Worm (Caenorhabditis elegans) whole organism, L4 larva: Measurements from ENCODE around the gene srh-39.

Experiments
- D1046.2 ChIP-seq: fragments of 200-800 bp; sonication (Bioruptor generic); IDR thresholded peaks from 2 replicates; pipeline ENCODE4 v1.3.6; 2022; ENCODE audit warnings: missing genetic modification characterization, missing compliant biosample characterization
- F10B5.3 ChIP-seq: sonication (generic microtip); optimal IDR thresholded peaks from 2 replicates; lab custom pipeline; 2016; ENCODE audit warnings: mild to moderate bottlenecking, missing genetic modification characterization, missing compliant biosample characterization
- F44E2.7 ChIP-seq: fragments of 200-800 bp; sonication (Bioruptor generic); IDR thresholded peaks from 2 replicates; pipeline ENCODE4 v2.1.2; 2022; ENCODE audit warnings: missing genetic modification characterization, missing compliant biosample characterization
- F49E8.2 ChIP-seq: sonication (generic microtip); optimal IDR thresholded peaks from 2 replicates; lab custom pipeline; 2016; ENCODE audit warnings: missing compliant biosample characterization, mild to moderate bottlenecking, missing genetic modification characterization, borderline replicate concordance
- R02D3.7 ChIP-seq: fragments of 150-350 bp; sonication (generic microtip); optimal IDR thresholded peaks from 3 replicates; lab custom pipeline; 2014; ENCODE audit warnings: missing biosample characterization, missing genetic modification characterization
- T20F7.1 ChIP-seq: fragments of 200-800 bp; sonication (Bioruptor generic); optimal IDR thresholded peaks from 2 replicates; lab custom pipeline; 2018; ENCODE audit warnings: mild to moderate bottlenecking, missing genetic modification characterization, missing compliant biosample characterization
- T26A8.4 ChIP-seq: fragments of 200-800 bp; sonication (Bioruptor generic); IDR thresholded peaks from 2 replicates; pipeline ENCODE4 v1.3.6; 2022; ENCODE audit warnings: missing genetic modification characterization, missing compliant biosample characterization
- Y105C5A.15 ChIP-seq: fragments of 200-800 bp; sonication (Bioruptor generic); IDR thresholded peaks from 2 replicates; pipeline ENCODE4 v1.3.6; 2022; ENCODE audit warnings: missing genetic modification characterization, missing compliant biosample characterization
- ZK337.2 ChIP-seq: fragments of 200-800 bp; sonication (Bioruptor generic); IDR thresholded peaks from 2 replicates; pipeline ENCODE4 v1.3.6; 2022; ENCODE audit warnings: missing genetic modification reagents, missing genetic modification characterization, missing compliant biosample characterization
- ZK546.5 ChIP-seq, 2 experiments: sonication (generic microtip); optimal IDR thresholded peaks; 2 replicates each; lab custom pipeline; 2017; ENCODE audit warnings: missing biosample characterization in 2 of 2, missing genetic modification characterization in 2 of 2
- aha-1 ChIP-seq: fragments of 150-350 bp; peaks from one replicate; lab custom pipeline; 2014; ENCODE audit warnings: missing biosample characterization, missing genetic modification characterization
- attf-4 ChIP-seq: sonication (generic microtip); optimal IDR thresholded peaks from 3 replicates; lab custom pipeline; 2017; ENCODE audit warnings: missing biosample characterization, missing genetic modification characterization
- ceh-44 ChIP-seq: fragments of 200-800 bp; sonication (Bioruptor generic); IDR thresholded peaks from 2 replicates; pipeline ENCODE4 v1.3.6; 2022; ENCODE audit warnings: missing genetic modification reagents, missing genetic modification characterization, missing compliant biosample characterization
- ceh-62 ChIP-seq: sonication (generic microtip); optimal IDR thresholded peaks from 2 replicates; lab custom pipeline; 2017; ENCODE audit warnings: missing biosample characterization, missing genetic modification characterization
- cey-2 ChIP-seq: sonication (generic microtip); optimal IDR thresholded peaks from 3 replicates; lab custom pipeline; 2017; ENCODE audit warnings: missing genetic modification characterization, mild to moderate bottlenecking, missing compliant biosample characterization, antibody characterized with exemption, borderline replicate concordance; ENCODE audit not compliant: insufficient read depth
- daf-16 ChIP-seq, 3 experiments: sonication (generic microtip); optimal IDR thresholded peaks; 2 replicates each; lab custom pipeline; 2016 to 2017; ENCODE audit warnings: missing genetic modification characterization in 3 of 3, missing genetic modification reagents in 3 of 3, mild to moderate bottlenecking in 2 of 3, missing compliant biosample characterization in 2 of 3, missing biosample characterization in 1 of 3, moderate library complexity in 1 of 3
- daf-8 ChIP-seq: fragments of 200-800 bp; sonication (Bioruptor generic); IDR thresholded peaks from 2 replicates; pipeline ENCODE4 v1.3.6; 2022; ENCODE audit warnings: missing genetic modification characterization, missing compliant biosample characterization
- dmd-6 ChIP-seq: fragments of 200-800 bp; sonication (Bioruptor generic); IDR thresholded peaks from 2 replicates; pipeline ENCODE4 v1.3.6; 2022; ENCODE audit warnings: missing genetic modification reagents, missing genetic modification characterization, missing compliant biosample characterization
- dmd-9 ChIP-seq: fragments of 200-800 bp; sonication (Bioruptor generic); IDR thresholded peaks from 2 replicates; pipeline ENCODE4 v1.3.6; 2022; ENCODE audit warnings: missing genetic modification reagents, missing genetic modification characterization, missing compliant biosample characterization
- dve-1 ChIP-seq: sonication (generic microtip); optimal IDR thresholded peaks from 2 replicates; lab custom pipeline; 2017; ENCODE audit warnings: antibody characterized with exemption, mild to moderate bottlenecking, missing genetic modification characterization, missing compliant biosample characterization; ENCODE audit not compliant: insufficient read depth
- fos-1 ChIP-seq: fragments of 150-350 bp; optimal IDR thresholded peaks from 2 replicates; lab custom pipeline; 2014; ENCODE audit warnings: missing biosample characterization, missing genetic modification characterization
- hlh-30 ChIP-seq: sonication (generic microtip); optimal IDR thresholded peaks from 2 replicates; lab custom pipeline; 2017; ENCODE audit warnings: antibody characterized with exemption, mild to moderate bottlenecking, missing genetic modification characterization, missing compliant biosample characterization; ENCODE audit not compliant: insufficient read depth
- jun-1 ChIP-seq: fragments of 150-350 bp; optimal IDR thresholded peaks from 2 replicates; lab custom pipeline; 2014; ENCODE audit warnings: missing biosample characterization, missing genetic modification reagents, missing genetic modification characterization
- lim-7 ChIP-seq: fragments of 200-800 bp; sonication (Bioruptor generic); IDR thresholded peaks from 2 replicates; pipeline ENCODE4 v1.3.6; 2022; ENCODE audit warnings: missing genetic modification characterization, missing compliant biosample characterization
- lin-29 ChIP-seq: fragments of 200-800 bp; sonication (Bioruptor generic); IDR thresholded peaks from 2 replicates; pipeline ENCODE4 v1.3.6; 2022; ENCODE audit warnings: missing genetic modification reagents, missing genetic modification characterization, missing compliant biosample characterization
- lin-39 ChIP-seq: fragments of 150-350 bp; optimal IDR thresholded peaks from 2 replicates; lab custom pipeline; 2014; ENCODE audit warnings: missing biosample characterization, missing genetic modification reagents, missing genetic modification characterization
- mdl-1 ChIP-seq, 2 experiments: fragments of 150-350 bp in 1 of 2; sonication (generic microtip) in 1 of 2; optimal IDR thresholded peaks; 2 replicates each; lab custom pipeline; 2014 to 2017; ENCODE audit warnings: missing biosample characterization in 2 of 2, missing genetic modification characterization in 2 of 2
- mdt-29 ChIP-seq: fragments of 200-800 bp; sonication (Bioruptor generic); IDR thresholded peaks from 2 replicates; pipeline ENCODE4 v1.3.6; 2022; ENCODE audit warnings: missing genetic modification reagents, missing genetic modification characterization, missing compliant biosample characterization
- mep-1 ChIP-seq: fragments of 150-350 bp; sonication (generic microtip); optimal IDR thresholded peaks from 3 replicates; lab custom pipeline; 2014; ENCODE audit warnings: missing biosample characterization, missing genetic modification characterization
- mes-2 ChIP-seq: sonication (generic microtip); optimal IDR thresholded peaks from 2 replicates; lab custom pipeline; 2016; ENCODE audit warnings: missing genotype, mild to moderate bottlenecking, missing genetic modification characterization, missing compliant biosample characterization; ENCODE audit not compliant: poor library complexity, severe bottlenecking
- nhr-102 ChIP-seq: sonication (generic microtip); optimal IDR thresholded peaks from 2 replicates; lab custom pipeline; 2016; ENCODE audit warnings: mild to moderate bottlenecking, missing genetic modification characterization, moderate library complexity, missing compliant biosample characterization
- nhr-11 ChIP-seq: fragments of 150-350 bp; optimal IDR thresholded peaks from 2 replicates; lab custom pipeline; 2014; ENCODE audit warnings: missing biosample characterization, missing genetic modification characterization
- nhr-111 ChIP-seq: fragments of 200-800 bp; sonication (Bioruptor generic); optimal IDR thresholded peaks from 2 replicates; lab custom pipeline; 2018; ENCODE audit warnings: mild to moderate bottlenecking, missing genetic modification characterization, missing compliant biosample characterization
- nhr-237 ChIP-seq: sonication (generic microtip); optimal IDR thresholded peaks from 2 replicates; lab custom pipeline; 2017; ENCODE audit warnings: missing biosample characterization, missing genetic modification characterization
- nhr-28 ChIP-seq: fragments of 150-350 bp; optimal IDR thresholded peaks from 2 replicates; lab custom pipeline; 2014; ENCODE audit warnings: missing biosample characterization, missing genetic modification characterization
- nhr-41 ChIP-seq: fragments of 200-800 bp; sonication (Bioruptor generic); IDR thresholded peaks from 2 replicates; pipeline ENCODE4 v1.3.6; 2022; ENCODE audit warnings: missing genetic modification reagents, missing genetic modification characterization, missing compliant biosample characterization
- nhr-42 ChIP-seq: fragments of 200-800 bp; sonication (Bioruptor generic); IDR thresholded peaks from 2 replicates; pipeline ENCODE4 v1.3.6; 2022; ENCODE audit warnings: missing genetic modification characterization, missing compliant biosample characterization
- nhr-76 ChIP-seq: fragments of 150-350 bp; optimal IDR thresholded peaks from 2 replicates; lab custom pipeline; 2014; ENCODE audit warnings: missing biosample characterization, missing genetic modification characterization
- pha-4 ChIP-seq, 2 experiments: fragments of 150-350 bp in 1 of 2; fragments of 200-800 bp in 1 of 2; sonication (Bioruptor generic) in 1 of 2; IDR thresholded peaks in 1 of 2; optimal IDR thresholded peaks in 1 of 2; 2 replicates each; pipeline versions ENCODE4 v1.3.6 to Lab custom; 2014 to 2022; ENCODE audit warnings: missing genetic modification characterization in 2 of 2, missing genetic modification reagents in 2 of 2, missing biosample characterization in 1 of 2, missing compliant biosample characterization in 1 of 2
- php-3 ChIP-seq: fragments of 200-800 bp; sonication (Bioruptor generic); IDR thresholded peaks from 2 replicates; pipeline ENCODE4 v1.3.6; 2022; ENCODE audit warnings: missing genetic modification reagents, missing genetic modification characterization, missing compliant biosample characterization
- pqm-1 ChIP-seq: sonication (generic microtip); optimal IDR thresholded peaks from 2 replicates; lab custom pipeline; 2017; ENCODE audit warnings: missing biosample characterization, missing genetic modification characterization
- rbr-2 ChIP-seq: sonication (generic microtip); optimal IDR thresholded peaks from 2 replicates; lab custom pipeline; 2016; ENCODE audit warnings: missing genotype, missing genetic modification characterization, missing compliant biosample characterization
- saeg-2 ChIP-seq: fragments of 200-800 bp; sonication (Bioruptor generic); IDR thresholded peaks from 2 replicates; pipeline ENCODE4 v1.3.6; 2022; ENCODE audit warnings: missing genetic modification reagents, missing genetic modification characterization, missing compliant biosample characterization
- sdz-12 ChIP-seq: fragments of 200-800 bp; sonication (Bioruptor generic); optimal IDR thresholded peaks from 2 replicates; lab custom pipeline; 2018; ENCODE audit warnings: mild to moderate bottlenecking, missing genetic modification characterization, missing compliant biosample characterization
- set-16 ChIP-seq: fragments of 200-800 bp; sonication (Bioruptor generic); IDR thresholded peaks from 2 replicates; pipeline ENCODE4 v1.3.6; 2022; ENCODE audit warnings: missing genetic modification reagents, missing genetic modification characterization, missing compliant biosample characterization
- spr-3 ChIP-seq: fragments of 200-800 bp; sonication (Bioruptor generic); optimal IDR thresholded peaks from 2 replicates; lab custom pipeline; 2018; ENCODE audit warnings: mild to moderate bottlenecking, missing genetic modification characterization, missing compliant biosample characterization
- unc-130 ChIP-seq: sonication (generic microtip); optimal IDR thresholded peaks from 2 replicates; lab custom pipeline; 2016; ENCODE audit warnings: missing genetic modification reagents, missing genetic modification characterization, missing compliant biosample characterization
- unc-39 ChIP-seq: sonication (generic microtip); optimal IDR thresholded peaks from 2 replicates; lab custom pipeline; 2017; ENCODE audit warnings: missing biosample characterization, missing genetic modification characterization
- unc-62 ChIP-seq, 3 experiments: fragments of 150-350 bp in 1 of 3; sonication (generic microtip); optimal IDR thresholded peaks in 2 of 3; peaks in 1 of 3; 1 replicate in 1 of 3; 2 replicates in 2 of 3; lab custom pipeline; 2014 to 2017; ENCODE audit warnings: missing biosample characterization in 3 of 3, missing genetic modification characterization in 3 of 3, missing genetic modification reagents in 3 of 3, missing genotype in 1 of 3
- zip-11 ChIP-seq: fragments of 200-800 bp; sonication (Bioruptor generic); IDR thresholded peaks from 2 replicates; pipeline ENCODE4 v1.3.6; 2022; ENCODE audit warnings: missing genetic modification characterization, missing compliant biosample characterization

srh-39 gene

ce11 chrII:7756810-7757209 is 8.5 kb downstream of the srh-39 start (continued):
- TF ChIP-seq rbr-2 (tag; lab: Kevin White, UChicago) (peak; percentile 34), ZK546.5 (tag; optimal IDR thresholded peaks at IDR 0.05; lab: Kevin White, UChicago) (no peak), dve-1 (tag; lab: Kevin White, UChicago) (peak; percentile 83), F44E2.7 (GFP tag; lab: Robert Waterston, UW) (no peak), lim-7 (GFP tag; lab: Robert Waterston, UW) (peak; percentile 68), saeg-2 (GFP tag; lab: Robert Waterston, UW) (no peak), set-16 (GFP tag; lab: Robert Waterston, UW) (no peak), unc-130 (GFP tag; lab: Kevin White, UChicago) (no peak), R02D3.7 (tag; lab: Kevin White, UChicago) (no peak), mdt-29 (GFP tag; lab: Robert Waterston, UW) (peak; percentile 86), nhr-76 (no peak), nhr-41 (GFP tag; lab: Robert Waterston, UW) (no peak), unc-39 (tag; lab: Kevin White, UChicago) (no peak), lin-29 (GFP tag; lab: Robert Waterston, UW) (no peak), dmd-6 (GFP tag; lab: Robert Waterston, UW) (peak; percentile 76), nhr-237 (tag; lab: Kevin White, UChicago) (no peak), jun-1 (tag; lab: Kevin White, UChicago) (no peak), mdl-1 (tag; optimal IDR thresholded peaks at IDR 0.05; lab: Kevin White, UChicago) (peak in 1 of 2 experiments; percentile 46), nhr-42 (GFP tag; lab: Robert Waterston, UW) (no peak), lin-39 (tag; lab: Kevin White, UChicago) (no peak), aha-1 (peak; percentile 79), D1046.2 (GFP tag; lab: Robert Waterston, UW) (0 out of 2 replicates have a peak, but pooled peaks have one; percentile 67), cey-2 (no peak), nhr-102 (tag; lab: Kevin White, UChicago) (peak; percentile 65), mep-1 (tag; lab: Kevin White, UChicago) (peak; percentile 70), ceh-62 (tag; lab: Kevin White, UChicago) (no peak), hlh-30 (tag; lab: Kevin White, UChicago) (peak; percentile 69), pha-4 (GFP tag; IDR thresholded peaks at IDR 0.05; lab: Robert Waterston, UW) (peak; percentile 72), pha-4 (tag; optimal IDR thresholded peaks at IDR 0.05; lab: Kevin White, UChicago) (no peak), zip-11 (no peak), daf-16 (GFP tag; optimal IDR thresholded peaks at IDR 0.05; lab: Kevin White, UChicago) (peak; percentile 44 to 62), daf-16 (tag; optimal IDR thresholded peaks at IDR 0.05; lab: Kevin White, UChicago) (peak; percentile 87), daf-8 (GFP tag; lab: Robert Waterston, UW) (no peak), nhr-111 (GFP tag; lab: Kevin White, UChicago) (peak; percentile 41), dmd-9 (GFP tag; lab: Robert Waterston, UW) (0 out of 2 replicates have a peak, but pooled peaks have one; percentile 34), attf-4 (no peak), F49E8.2 (tag; lab: Kevin White, UChicago) (peak; percentile 11), sdz-12 (GFP tag; lab: Kevin White, UChicago) (no peak), mes-2 (tag; lab: Kevin White, UChicago) (peak; percentile 78), nhr-11 (tag; lab: Kevin White, UChicago) (no peak), php-3 (GFP tag; lab: Robert Waterston, UW) (peak; percentile 44; the same call in 1 of the 2 replicates), pqm-1 (tag; lab: Kevin White, UChicago) (no peak), nhr-28 (tag; lab: Kevin White, UChicago) (peak; percentile 70), ZK337.2 (GFP tag; lab: Robert Waterston, UW) (0 out of 2 replicates have a peak, but pooled peaks have one; percentile 22), T20F7.1 (GFP tag; lab: Kevin White, UChicago) (peak; percentile 58), fos-1 (tag; lab: Kevin White, UChicago) (no peak), F10B5.3 (tag; lab: Kevin White, UChicago) (peak; percentile 17), T26A8.4 (GFP tag; lab: Robert Waterston, UW) (peak; percentile 75), spr-3 (GFP tag; lab: Kevin White, UChicago) (no peak), ceh-44 (GFP tag; lab: Robert Waterston, UW) (no peak), unc-62 (GFP tag; optimal IDR thresholded peaks at IDR 0.05 in 1 of 2; lab: Kevin White, UChicago) (no peak), unc-62 (tag; optimal IDR thresholded peaks at IDR 0.05; lab: Kevin White, UChicago) (no peak), Y105C5A.15 (no peak)
